Worm (Caenorhabditis elegans): ENCODE data around the gene C31E10.11.

The C31E10.11 gene

DNA sequence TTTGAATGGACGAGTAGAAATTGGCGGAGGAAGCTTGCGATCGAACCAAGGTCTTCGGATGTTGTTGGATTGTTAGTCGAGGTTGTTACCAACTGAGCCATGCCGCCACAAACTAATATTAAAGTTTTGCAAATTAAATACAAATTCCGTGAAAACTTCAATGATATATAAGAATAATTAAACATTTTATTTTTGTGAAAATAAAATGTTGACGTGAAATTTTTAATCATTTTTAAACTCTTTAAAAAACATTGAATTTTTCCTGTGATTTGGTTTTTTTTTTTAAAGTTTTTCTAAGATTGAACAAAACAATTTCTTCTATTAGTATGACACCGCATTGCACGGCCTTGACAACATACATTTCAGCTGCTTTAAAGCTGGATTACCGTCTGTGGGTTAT, at the start of gene C31E10.11:
TSS of gene C31E10.11 (minus strand) at position 101 of the 400 bp plus-strand sequence.
- TF ChIP-seq nhr-28 (tag; optimal IDR thresholded peaks at IDR 0.05): no peak
- TF ChIP-seq lin-39 (tag; optimal IDR thresholded peaks at IDR 0.05): no peak

ce11 chrX:14039293-14039692, 48.7 kb upstream of the C31E10.11 start:
- no peak for TF ChIP-seq jun-1 (tag; optimal IDR thresholded peaks at IDR 0.05)
- TF ChIP-seq nhr-67 (tag; optimal IDR thresholded peaks at IDR 0.05): no peak
- TF ChIP-seq ceh-82 (tag; optimal IDR thresholded peaks at IDR 0.05): no peak
- no peak for TF ChIP-seq sea-2 (GFP tag; optimal IDR thresholded peaks at IDR 0.05)
- TF ChIP-seq tbx-2 (tag; optimal IDR thresholded peaks at IDR 0.05): no peak
- no peak for TF ChIP-seq egl-5 (tag; optimal IDR thresholded peaks at IDR 0.05)
- TF ChIP-seq fos-1 (tag; optimal IDR thresholded peaks at IDR 0.05): no peak

ce11 chrX:14033494-14033893, 42.9 kb upstream of the C31E10.11 start, which contains the start of gene arrd-25:
Gene arrd-25 (plus strand): TSS chrX:14033794.
- peak; percentile 38 for TF ChIP-seq pha-4 (tag; optimal IDR thresholded peaks at IDR 0.05)
- TF ChIP-seq R02D3.7 (tag; optimal IDR thresholded peaks at IDR 0.05): no peak

DNA sequence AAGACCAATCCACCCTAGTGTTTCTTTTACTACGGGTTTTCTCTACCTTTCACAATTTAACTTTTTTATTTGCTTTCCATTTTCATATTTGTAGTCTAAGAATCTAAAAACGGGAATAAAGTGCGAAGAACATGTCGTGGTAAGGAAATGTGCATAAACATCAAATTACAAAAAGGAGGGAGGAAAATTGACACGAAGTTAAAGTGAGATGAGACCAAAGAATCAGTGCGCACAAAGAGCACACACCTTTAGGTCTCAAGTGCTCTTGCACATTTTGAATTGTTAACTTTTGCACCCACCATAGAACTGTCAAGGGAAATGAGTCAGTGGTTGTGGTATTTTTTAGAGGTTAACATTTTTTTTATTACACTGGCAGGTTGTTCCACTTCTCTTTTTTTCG, 39.9 kb upstream of the C31E10.11 start:
- TF ChIP-seq pha-4 (tag; optimal IDR thresholded peaks at IDR 0.05) (peak; percentile 29), elt-3 (tag; optimal IDR thresholded peaks at IDR 0.05) (no peak), ceh-28 (tag; optimal IDR thresholded peaks at IDR 0.05) (no peak), fkh-10 (GFP tag; optimal IDR thresholded peaks at IDR 0.05) (no peak), elt-2 (tag; optimal IDR thresholded peaks at IDR 0.05) (peak; percentile 39), pqm-1 (tag; optimal IDR thresholded peaks at IDR 0.05) (peak; percentile 55), elt-1 (tag; optimal IDR thresholded peaks at IDR 0.05) (no peak)

ce11 chrX:14029872-14030271, 39.3 kb upstream of the C31E10.11 start:
- no peak for TF ChIP-seq R02D3.7 (tag; optimal IDR thresholded peaks at IDR 0.05)
- TF ChIP-seq nhr-76 (tag; optimal IDR thresholded peaks at IDR 0.05): no peak

DNA sequence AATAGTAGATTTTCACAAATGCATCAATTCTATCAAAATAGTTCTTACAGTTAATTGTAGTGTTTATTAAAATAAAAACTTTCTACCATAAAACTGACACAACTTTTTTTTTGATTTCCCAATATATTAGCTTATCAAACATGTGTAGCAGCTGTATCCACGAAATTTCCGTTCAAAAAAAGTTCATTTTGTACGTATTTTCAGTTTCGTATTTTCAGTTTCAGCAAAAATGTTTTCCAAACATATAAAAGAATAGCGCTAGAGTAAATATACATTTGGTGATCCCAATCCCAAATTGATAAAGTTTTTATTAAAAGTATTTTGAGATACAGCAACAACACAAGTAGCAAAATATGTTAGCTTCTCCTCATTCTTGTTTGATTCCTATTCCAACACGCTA, 38.8 kb upstream of the C31E10.11 start:
- TF ChIP-seq fkh-10 (GFP tag; optimal IDR thresholded peaks at IDR 0.05) (no peak), ZK546.5 (tag; optimal IDR thresholded peaks at IDR 0.05) (no peak), ztf-11 (tag; optimal IDR thresholded peaks at IDR 0.05) (no peak), nhr-76 (tag; optimal IDR thresholded peaks at IDR 0.05) (no peak), nhr-12 (tag; optimal IDR thresholded peaks at IDR 0.05) (no peak), elt-2 (tag; optimal IDR thresholded peaks at IDR 0.05) (no peak), egl-5 (tag; optimal IDR thresholded peaks at IDR 0.05) (no peak), mml-1 (tag; optimal IDR thresholded peaks at IDR 0.05) (no peak), elt-1 (tag; optimal IDR thresholded peaks at IDR 0.05) (no peak), jun-1 (tag; optimal IDR thresholded peaks at IDR 0.05) (no peak), ceh-9 (tag; optimal IDR thresholded peaks at IDR 0.05) (no peak), eor-1 (tag; optimal IDR thresholded peaks at IDR 0.05) (no peak), nhr-28 (tag; optimal IDR thresholded peaks at IDR 0.05) (no peak), sea-2 (GFP tag; optimal IDR thresholded peaks at IDR 0.05) (no peak), ceh-16 (tag; optimal IDR thresholded peaks at IDR 0.05) (no peak), tbx-2 (tag; optimal IDR thresholded peaks at IDR 0.05) (no peak), ceh-82 (tag; optimal IDR thresholded peaks at IDR 0.05) (no peak)

- TF ChIP-seq ceh-82 (tag; optimal IDR thresholded peaks at IDR 0.05) (no peak), pha-4 (tag; optimal IDR thresholded peaks at IDR 0.05) (no peak), skn-1 (tag; optimal IDR thresholded peaks at IDR 0.05) (no peak), ztf-11 (tag; optimal IDR thresholded peaks at IDR 0.05) (no peak), nhr-77 (tag; optimal IDR thresholded peaks at IDR 0.05) (no peak), ceh-16 (tag; optimal IDR thresholded peaks at IDR 0.05) (no peak), eor-1 (tag; optimal IDR thresholded peaks at IDR 0.05) (no peak), tbx-2 (tag; optimal IDR thresholded peaks at IDR 0.05) (no peak), ceh-28 (tag; optimal IDR thresholded peaks at IDR 0.05) (no peak), unc-62 (GFP tag; optimal IDR thresholded peaks at IDR 0.05) (no peak), ZK546.5 (tag; optimal IDR thresholded peaks at IDR 0.05) (no peak), zag-1 (tag; optimal IDR thresholded peaks at IDR 0.05) (no peak), fkh-2 (tag; optimal IDR thresholded peaks at IDR 0.05) (no peak), jun-1 (tag; optimal IDR thresholded peaks at IDR 0.05) (no peak)
These were observed 37.9 kb upstream of the C31E10.11 start for ce11 chrX:14028492-14028891.
